Fruit fly (Drosophila melanogaster) whole organism, embryonic: ENCODE results near the gene Pep.

Source experiments
- CG10267 ChIP-seq: fragments of 200-800 bp; sonication (Bioruptor generic); optimal IDR thresholded peaks from 2 replicates; lab custom pipeline; 2018; ENCODE audit warnings: missing biosample characterization, mild to moderate bottlenecking, missing genetic modification characterization, moderate library complexity
- CG10431 ChIP-seq: fragments of 200-800 bp; sonication (Bioruptor generic); optimal IDR thresholded peaks from 3 replicates; lab custom pipeline; 2018; ENCODE audit warnings: missing biosample characterization, mild to moderate bottlenecking, missing genetic modification characterization
- CG11456 ChIP-seq: fragments of 200-800 bp; sonication (Bioruptor generic); IDR thresholded peaks from 3 replicates; pipeline ENCODE4 v1.3.6; 2022; ENCODE audit warnings: missing biosample characterization, missing genetic modification characterization
- CG12659 ChIP-seq: fragments of 200-800 bp; sonication (Bioruptor generic); optimal IDR thresholded peaks from 3 replicates; lab custom pipeline; 2017; ENCODE audit warnings: mild to moderate bottlenecking, missing biosample characterization, missing genetic modification reagents, missing genetic modification characterization
- CG15011 ChIP-seq: fragments of 200-800 bp; sonication (Bioruptor generic); optimal IDR thresholded peaks from 3 replicates; lab custom pipeline; 2018; ENCODE audit warnings: missing biosample characterization, mild to moderate bottlenecking, missing genetic modification characterization
- CG16779 ChIP-seq: fragments of 200-800 bp; sonication (Bioruptor generic); IDR thresholded peaks from 2 replicates; pipeline ENCODE4 v1.3.6; 2022; ENCODE audit warnings: missing biosample characterization, missing genetic modification characterization
- CG1832 ChIP-seq: fragments of 200-800 bp; sonication (Bioruptor generic); optimal IDR thresholded peaks from 2 replicates; lab custom pipeline; 2017; ENCODE audit warnings: missing biosample characterization, mild to moderate bottlenecking, missing genetic modification characterization, inconsistent platforms
- CG2116 ChIP-seq: fragments of 200-800 bp; sonication (Bioruptor generic); optimal IDR thresholded peaks from 3 replicates; lab custom pipeline; 2018; ENCODE audit warnings: missing biosample characterization, mild to moderate bottlenecking, missing genetic modification characterization
- CG30020 ChIP-seq: fragments of 200-800 bp; optimal IDR thresholded peaks from 2 replicates; lab custom pipeline; 2019; ENCODE audit warnings: missing biosample characterization, mild to moderate bottlenecking, missing genetic modification characterization, moderate library complexity
- CG32772 ChIP-seq: fragments of 200-800 bp; sonication (Bioruptor generic); IDR thresholded peaks from 2 replicates; pipeline ENCODE4 v1.3.6; 2022; ENCODE audit warnings: missing biosample characterization, missing genetic modification characterization
- CG5180 ChIP-seq: fragments of 200-800 bp; sonication (Bioruptor generic); optimal IDR thresholded peaks from 3 replicates; lab custom pipeline; 2017; ENCODE audit warnings: missing biosample characterization, missing genetic modification characterization, mild to moderate bottlenecking, moderate library complexity, missing genetic modification reagents
- CG6813 ChIP-seq: fragments of 200-800 bp; sonication (Bioruptor generic); optimal IDR thresholded peaks from 2 replicates; lab custom pipeline; 2017; ENCODE audit warnings: missing biosample characterization, missing genetic modification characterization, mild to moderate bottlenecking, moderate library complexity, missing genetic modification reagents
- CG7357 ChIP-seq: fragments of 200-800 bp; sonication (Bioruptor generic); IDR thresholded peaks from 3 replicates; pipeline ENCODE4 v1.3.6; 2022; ENCODE audit warnings: missing biosample characterization, missing genetic modification characterization
- CG7987 ChIP-seq: fragments of 200-800 bp; sonication (Bioruptor generic); optimal IDR thresholded peaks from 2 replicates; lab custom pipeline; 2018; ENCODE audit warnings: missing biosample characterization, mild to moderate bottlenecking, missing genetic modification characterization, moderate library complexity
- Dad ChIP-seq: fragments of 200-800 bp; sonication (Bioruptor generic); optimal IDR thresholded peaks from 3 replicates; lab custom pipeline; 2016; ENCODE audit warnings: missing biosample characterization, missing genetic modification characterization
- Elba2 ChIP-seq: fragments of 200-800 bp; sonication (Bioruptor generic); optimal IDR thresholded peaks from 3 replicates; lab custom pipeline; 2016; ENCODE audit warnings: missing biosample characterization, missing genetic modification characterization
- HHEX ChIP-seq: fragments of 200-800 bp; sonication (Bioruptor generic); optimal IDR thresholded peaks from 3 replicates; lab custom pipeline; 2017; ENCODE audit warnings: missing biosample characterization, mild to moderate bottlenecking, missing genetic modification characterization, missing genetic modification reagents
- Hey ChIP-seq: fragments of 200-800 bp; sonication (Bioruptor generic); optimal IDR thresholded peaks from 3 replicates; lab custom pipeline; 2018; ENCODE audit warnings: missing biosample characterization, mild to moderate bottlenecking, missing genetic modification characterization
- HmgD ChIP-seq: fragments of 200-800 bp; sonication (Bioruptor generic); optimal IDR thresholded peaks from 3 replicates; lab custom pipeline; 2016; ENCODE audit warnings: missing biosample characterization, missing genetic modification characterization
- Hmx ChIP-seq: fragments of 200-800 bp; sonication (Bioruptor generic); optimal IDR thresholded peaks from 2 replicates; lab custom pipeline; 2016; ENCODE audit warnings: missing biosample characterization, missing genetic modification characterization
- Hr51 ChIP-seq, 2 experiments: fragments of 200-800 bp; sonication (Bioruptor generic); optimal IDR thresholded peaks; 2 replicates in 1 of 2; 3 replicates in 1 of 2; lab custom pipeline; 2016 to 2018; ENCODE audit warnings: missing biosample characterization in 2 of 2, missing genetic modification characterization in 2 of 2, mild to moderate bottlenecking in 1 of 2, moderate library complexity in 1 of 2
- Mes4 ChIP-seq: fragments of 200-800 bp; sonication (Bioruptor generic); optimal IDR thresholded peaks from 2 replicates; lab custom pipeline; 2016; ENCODE audit warnings: missing biosample characterization, missing genetic modification characterization
- Six4 ChIP-seq: fragments of 200-800 bp; sonication (Bioruptor generic); optimal IDR thresholded peaks from 2 replicates; lab custom pipeline; 2016; ENCODE audit warnings: missing biosample characterization, missing genetic modification characterization
- Stat92E ChIP-seq, 3 experiments: fragments of >200 bp in 2 of 3; fragments of 200-800 bp in 1 of 3; sonication (Bioruptor generic) in 1 of 3; optimal IDR thresholded peaks; 2 replicates each; lab custom pipeline; 2017 to 2019; ENCODE audit warnings: missing biosample characterization in 3 of 3, missing genetic modification characterization in 3 of 3, mild to moderate bottlenecking in 1 of 3, moderate library complexity in 1 of 3
- YL-1 ChIP-seq: fragments of 200-800 bp; sonication (Bioruptor generic); optimal IDR thresholded peaks from 3 replicates; lab custom pipeline; 2017; ENCODE audit warnings: missing biosample characterization, mild to moderate bottlenecking, missing genetic modification characterization
- ac ChIP-seq: fragments of 200-800 bp; sonication (Bioruptor generic); optimal IDR thresholded peaks from 3 replicates; lab custom pipeline; 2017; ENCODE audit warnings: missing biosample characterization, mild to moderate bottlenecking, missing genetic modification characterization
- aop ChIP-seq: fragments of 200-800 bp; sonication (Bioruptor generic); IDR thresholded peaks from 2 replicates; pipeline ENCODE4 v1.3.6; 2022; ENCODE audit warnings: missing biosample characterization, missing genetic modification characterization
- ara ChIP-seq: fragments of 200-800 bp; sonication (Bioruptor generic); IDR thresholded peaks from 2 replicates; pipeline ENCODE4 v1.3.6; 2022; ENCODE audit warnings: missing biosample characterization, missing genetic modification characterization
- crol ChIP-seq: fragments of 200-800 bp; sonication (Bioruptor generic); IDR thresholded peaks from 2 replicates; pipeline ENCODE4 v1.3.6; 2022; ENCODE audit warnings: missing biosample characterization, missing genetic modification characterization
- dan ChIP-seq: fragments of 200-800 bp; sonication (Bioruptor generic); IDR thresholded peaks from 2 replicates; pipeline ENCODE4 v1.3.6; 2022; ENCODE audit warnings: missing biosample characterization, missing genetic modification characterization
- disco-r ChIP-seq: fragments of 200-800 bp; sonication (Bioruptor generic); optimal IDR thresholded peaks from 2 replicates; lab custom pipeline; 2016; ENCODE audit warnings: missing biosample characterization, missing genetic modification characterization
- fd3F ChIP-seq: fragments of 200-800 bp; sonication (Bioruptor generic); optimal IDR thresholded peaks from 2 replicates; lab custom pipeline; 2018; ENCODE audit warnings: missing biosample characterization, mild to moderate bottlenecking, missing genetic modification characterization, moderate library complexity
- h ChIP-seq: fragments of >200 bp; optimal IDR thresholded peaks from 2 replicates; lab custom pipeline; 2017
- kah ChIP-seq: fragments of 200-800 bp; sonication (Bioruptor generic); optimal IDR thresholded peaks from 2 replicates; lab custom pipeline; 2018; ENCODE audit warnings: missing biosample characterization, mild to moderate bottlenecking, missing genetic modification characterization
- maf-S ChIP-seq: fragments of 200-800 bp; sonication (Bioruptor generic); optimal IDR thresholded peaks from 2 replicates; lab custom pipeline; 2016; ENCODE audit warnings: missing biosample characterization, missing genetic modification characterization
- nerfin-2 ChIP-seq: fragments of 200-800 bp; sonication (Bioruptor generic); IDR thresholded peaks from 2 replicates; pipeline ENCODE4 v1.3.6; 2022; ENCODE audit warnings: missing biosample characterization, missing genetic modification characterization; ENCODE audit not compliant: partially characterized antibody
- onecut ChIP-seq: fragments of 200-800 bp; sonication (Bioruptor generic); IDR thresholded peaks from 2 replicates; pipeline ENCODE4 v1.3.6; 2022; ENCODE audit warnings: missing biosample characterization, missing genetic modification characterization
- peb ChIP-seq: fragments of 200-800 bp; sonication (Bioruptor generic); IDR thresholded peaks from 2 replicates; pipeline ENCODE4 v1.3.6; 2022; ENCODE audit warnings: missing biosample characterization, missing genetic modification characterization
- pros ChIP-seq: fragments of 200-800 bp; sonication (Bioruptor generic); optimal IDR thresholded peaks from 3 replicates; lab custom pipeline; 2019; ENCODE audit warnings: missing biosample characterization, mild to moderate bottlenecking, missing genetic modification characterization, moderate library complexity
- pzg ChIP-seq: fragments of 200-800 bp; sonication (Bioruptor generic); optimal IDR thresholded peaks from 3 replicates; lab custom pipeline; 2018; ENCODE audit warnings: missing biosample characterization, mild to moderate bottlenecking, missing genetic modification characterization, moderate library complexity
- ro ChIP-seq: fragments of 200-800 bp; sonication (Bioruptor generic); IDR thresholded peaks from 2 replicates; pipeline ENCODE4 v1.3.6; 2022; ENCODE audit warnings: missing biosample characterization, missing genetic modification characterization
- seq ChIP-seq: fragments of 200-800 bp; sonication (Bioruptor generic); IDR thresholded peaks from 2 replicates; pipeline ENCODE4 v1.3.6; 2022; ENCODE audit warnings: missing biosample characterization, missing genetic modification characterization
- sna ChIP-seq: fragments of 200-800 bp; sonication (Bioruptor generic); IDR thresholded peaks from 2 replicates; pipeline ENCODE4 v1.3.6; 2022; ENCODE audit warnings: missing biosample characterization, missing genetic modification characterization; ENCODE audit not compliant: partially characterized antibody
- sr ChIP-seq: fragments of 200-800 bp; sonication (Bioruptor generic); IDR thresholded peaks from 3 replicates; pipeline ENCODE4 v1.3.6; 2022; ENCODE audit warnings: missing biosample characterization, missing genetic modification characterization
- sug ChIP-seq: fragments of 200-800 bp; optimal IDR thresholded peaks from 2 replicates; lab custom pipeline; 2019; ENCODE audit warnings: missing biosample characterization, mild to moderate bottlenecking, missing genetic modification characterization, moderate library complexity
- tna ChIP-seq: fragments of 200-800 bp; sonication (Bioruptor generic); IDR thresholded peaks from 2 replicates; pipeline ENCODE4 v1.3.6; 2022; ENCODE audit warnings: missing biosample characterization, missing genetic modification characterization; ENCODE audit not compliant: partially characterized antibody
- trh ChIP-seq: fragments of 200-800 bp; sonication (Bioruptor generic); optimal IDR thresholded peaks from 2 replicates; lab custom pipeline; 2016; ENCODE audit warnings: missing biosample characterization, missing genetic modification characterization
- unc-4 ChIP-seq: fragments of 200-800 bp; sonication (Bioruptor generic); IDR thresholded peaks from 2 replicates; pipeline ENCODE4 v1.3.6; 2022; ENCODE audit warnings: missing biosample characterization, missing genetic modification characterization; ENCODE audit not compliant: partially characterized antibody
- zfh2 ChIP-seq: fragments of 200-800 bp; sonication (Bioruptor generic); optimal IDR thresholded peaks from 2 replicates; lab custom pipeline; 2016; ENCODE audit warnings: missing biosample characterization, missing genetic modification characterization

The Pep gene

DNA sequence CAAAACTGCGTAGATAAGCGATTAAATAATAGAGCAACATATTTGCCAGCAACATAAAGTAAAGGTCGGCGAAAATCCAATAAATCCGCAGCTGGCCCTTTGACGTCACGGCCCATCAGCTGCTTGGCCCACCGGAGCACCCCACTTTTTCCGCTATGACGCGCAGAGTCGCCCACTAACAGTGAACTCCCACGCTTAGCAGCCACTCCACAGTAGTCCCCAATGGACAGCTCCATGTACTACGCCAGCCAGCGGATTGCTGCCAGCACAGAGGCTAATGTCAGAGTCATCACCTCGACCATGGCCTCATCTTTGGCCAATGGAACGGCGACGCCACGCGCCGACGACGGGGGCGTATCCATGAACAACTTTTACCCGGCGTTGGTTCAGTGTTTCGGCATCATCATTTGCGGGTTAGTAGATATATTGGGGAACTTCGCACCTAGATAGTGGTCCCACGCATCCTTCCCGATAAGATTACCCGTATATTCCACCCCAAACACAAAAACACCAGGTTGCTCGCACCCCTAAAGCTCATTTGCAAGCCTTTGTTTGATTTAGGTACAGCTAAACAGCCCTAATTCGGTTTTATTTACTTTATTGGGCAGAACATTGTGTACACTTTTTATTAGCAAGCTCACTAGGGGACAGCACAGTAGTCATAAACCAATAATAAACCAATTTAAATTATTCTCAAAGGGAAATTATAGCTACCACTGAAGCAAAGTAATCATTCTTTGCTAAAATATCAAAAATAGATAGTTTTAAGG is 22.6 kb downstream of the Pep start (continued):
- TF ChIP-seq unc-4 (GFP tag; lab: Robert Waterston, UW) (no peak), CG32772 (GFP tag; lab: Robert Waterston, UW) (no peak), sna (GFP tag; lab: Robert Waterston, UW) (no peak), ac (GFP tag; lab: Kevin White, UChicago) (no peak), ro (no peak), CG7357 (GFP tag; lab: Robert Waterston, UW) (0 out of 3 replicates have a peak, but pooled peaks have one; percentile 24), sug (tag; lab: Kevin White, UChicago) (no peak), CG6813 (GFP tag; lab: Kevin White, UChicago) (no peak), h (lab: Kevin White, UChicago) (no peak), HHEX (no peak), pros (GFP tag; lab: Kevin White, UChicago) (no peak), CG5180 (GFP tag; lab: Kevin White, UChicago) (no peak), maf-S (GFP tag; lab: Kevin White, UChicago) (no peak), CG12659 (GFP tag; lab: Kevin White, UChicago) (no peak), Hr51 (GFP tag; optimal IDR thresholded peaks at IDR 0.05; lab: Kevin White, UChicago) (no peak), kah (GFP tag; lab: Kevin White, UChicago) (no peak), CG11456 (GFP tag; lab: Robert Waterston, UW) (no peak), fd3F (GFP tag; lab: Kevin White, UChicago) (no peak), seq (no peak), sr (GFP tag; lab: Robert Waterston, UW) (peak; percentile 97), pzg (no peak), onecut (peak; percentile 39; the same call in 1 of the 2 replicates), aop (no peak), Six4 (GFP tag; lab: Kevin White, UChicago) (no peak), disco-r (GFP tag; lab: Kevin White, UChicago) (no peak), nerfin-2 (GFP tag; lab: Robert Waterston, UW) (no peak), HmgD (GFP tag; lab: Kevin White, UChicago) (no peak), CG15011 (GFP tag; lab: Kevin White, UChicago) (no peak)

DNA sequence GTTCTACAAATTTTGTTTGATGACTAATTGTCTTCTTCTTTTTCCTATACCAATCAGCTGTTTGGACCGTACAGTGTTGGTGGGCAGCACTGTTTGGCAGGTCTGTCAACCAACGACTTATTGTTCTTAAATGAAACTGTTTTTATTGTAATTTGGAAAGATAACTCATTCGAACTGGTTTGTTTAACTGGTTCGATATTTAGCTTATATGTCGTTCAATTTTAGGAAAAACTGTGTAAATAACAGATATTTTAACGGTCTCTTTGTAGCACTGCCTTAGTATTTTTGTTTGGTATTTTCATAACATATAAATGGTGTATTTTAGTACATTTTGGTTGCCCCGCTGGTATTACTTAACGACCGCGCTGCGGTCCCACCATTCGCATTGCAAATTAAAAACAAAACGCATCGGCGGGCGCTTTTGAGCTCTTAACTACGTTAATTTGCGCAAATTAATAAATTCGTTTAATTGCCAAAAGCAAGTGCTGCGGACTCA is 23.3 kb downstream of the Pep start, which contains the start of the genes Vps60 and anchor:
Vps60 (minus strand) TSS at position 175 of the 496 bp plus-strand sequence.
anchor (plus strand) TSS at position 374 of the 496 bp plus-strand sequence.
- TF ChIP-seq CG16779 (GFP tag; lab: Robert Waterston, UW) (no peak), Elba2 (GFP tag; lab: Kevin White, UChicago) (peak; percentile 4), crol (GFP tag; lab: Robert Waterston, UW) (no peak), ara (no peak), Mes4 (GFP tag; lab: Kevin White, UChicago) (peak; percentile 63), zfh2 (GFP tag; lab: Kevin White, UChicago) (peak; percentile 65), CG1832 (GFP tag; lab: Kevin White, UChicago) (no peak), Stat92E (GFP tag; optimal IDR thresholded peaks at IDR 0.05; lab: Kevin White, UChicago) (peak in 1 of 3 experiments; percentile 46), Hey (tag; lab: Kevin White, UChicago) (no peak), peb (GFP tag; lab: Robert Waterston, UW) (no peak), CG10267 (peak; percentile 99), YL-1 (peak; percentile 77), Dad (peak; percentile 25), dan (GFP tag; lab: Robert Waterston, UW) (no peak), Hmx (peak; percentile 40), CG7987 (GFP tag; lab: Kevin White, UChicago) (no peak), CG10431 (no peak), tna (GFP tag; lab: Robert Waterston, UW) (no peak), CG30020 (tag; lab: Kevin White, UChicago) (peak; percentile 59), CG2116 (GFP tag; lab: Kevin White, UChicago) (peak; percentile 79), trh (GFP tag; lab: Kevin White, UChicago) (no peak), sna (GFP tag; lab: Robert Waterston, UW) (no peak)
